Fruit fly (Drosophila melanogaster) whole organism: ENCODE results near the gene CG12239.

Experiments used
- CG8478 ChIP-seq: fragments of >200 bp; optimal IDR thresholded peaks from 2 replicates; lab custom pipeline; 2018; ENCODE audit warnings: inconsistent platforms
- Dll ChIP-seq: fragments of >200 bp; optimal IDR thresholded peaks from 2 replicates; lab custom pipeline; 2017
- EcR ChIP-seq, 2 experiments: fragments of >200 bp; optimal IDR thresholded peaks; 2 replicates each; lab custom pipeline; 2017; ENCODE audit warnings: missing biosample characterization in 2 of 2, missing genetic modification characterization in 2 of 2, missing genetic modification reagents in 2 of 2
- pan ChIP-seq: fragments of >200 bp; optimal IDR thresholded peaks from 2 replicates; lab custom pipeline; 2017
- psq ChIP-seq: fragments of >200 bp; optimal IDR thresholded peaks from 2 replicates; lab custom pipeline; 2017

- TF ChIP-seq psq (lab: Kevin White, UChicago) = no peak
- TF ChIP-seq CG8478 (lab: Kevin White, UChicago) = no peak
- no peak for TF ChIP-seq pan (lab: Kevin White, UChicago)
- TF ChIP-seq Dll (lab: Kevin White, UChicago) = no peak
- TF ChIP-seq EcR (GFP tag; optimal IDR thresholded peaks at IDR 0.05; lab: Kevin White, UChicago) = no peak
These were observed 40.0 kb upstream of the CG12239 start, which contains the start of gene CG15772 for dm6 chrX:5751949-5752348.
